Fruit fly (Drosophila melanogaster): ENCODE results near the gene NetA.

The NetA gene

dm6 chrX:14627080-14627796, 26.5 kb downstream of the NetA start (continued):
- TF ChIP-seq mirr (GFP tag; optimal IDR thresholded peaks at IDR 0.05), result no peak
- TF ChIP-seq CG16815 (GFP tag; optimal IDR thresholded peaks at IDR 0.05), result peak; percentile 82
- peak; percentile 84 for TF ChIP-seq ATbp (GFP tag; optimal IDR thresholded peaks at IDR 0.05)
- no peak; the same call in 1 of the 2 replicates for TF ChIP-seq Adf1 (GFP tag; IDR thresholded peaks at IDR 0.05)

DNA sequence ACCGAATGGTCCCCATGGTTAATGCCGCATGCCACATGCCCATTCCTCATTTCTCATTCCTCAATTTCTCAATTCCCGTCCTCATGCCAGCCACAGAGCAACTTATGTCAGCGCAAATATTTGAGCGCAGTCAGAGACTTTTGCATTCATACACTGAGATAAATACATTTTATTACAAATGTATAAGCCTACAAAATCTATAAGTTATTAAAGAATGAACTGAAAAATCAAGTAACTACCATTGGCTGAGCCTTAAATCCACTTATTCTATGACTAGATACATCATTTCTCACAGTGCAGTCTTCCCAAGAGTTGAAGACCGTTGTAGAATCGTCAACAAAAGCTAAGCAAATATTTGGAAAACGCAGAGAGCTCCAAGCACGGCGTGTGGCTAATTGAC, 31.5 kb downstream of the NetA start:
- TF ChIP-seq CG4730 (GFP tag; IDR thresholded peaks at IDR 0.05) (0 out of 2 replicates have a peak, but pooled peaks have one; percentile 13), luna (GFP tag; optimal IDR thresholded peaks at IDR 0.05) (no peak), gsb-n (tag; optimal IDR thresholded peaks at IDR 0.05) (peak; percentile 40), Six4 (GFP tag; optimal IDR thresholded peaks at IDR 0.05) (peak; percentile 36), CG1603 (tag; optimal IDR thresholded peaks at IDR 0.05) (peak; percentile 64), tio (GFP tag; optimal IDR thresholded peaks at IDR 0.05) (peak; percentile 11), ara (GFP tag; IDR thresholded peaks at IDR 0.05) (0 out of 2 replicates have a peak, but pooled peaks have one; percentile 14), toy (GFP tag; IDR thresholded peaks at IDR 0.05) (no peak), eve (GFP tag; optimal IDR thresholded peaks at IDR 0.05) (peak in 1 of 2 experiments; percentile 67), CG18262 (tag; optimal IDR thresholded peaks at IDR 0.05) (peak; percentile 68), CG8388 (GFP tag; optimal IDR thresholded peaks at IDR 0.05) (peak; percentile 63), Blimp-1 (GFP tag; optimal IDR thresholded peaks at IDR 0.05) (peak; percentile 65), CG2875 (GFP tag; optimal IDR thresholded peaks at IDR 0.05) (peak; percentile 55), tx (GFP tag; optimal IDR thresholded peaks at IDR 0.05) (no peak), nmo (GFP tag; optimal IDR thresholded peaks at IDR 0.05) (peak; percentile 59), Sox102F (GFP tag; optimal IDR thresholded peaks at IDR 0.05) (peak; percentile 66), dpn (GFP tag; optimal IDR thresholded peaks at IDR 0.05) (peak in 1 of 2 experiments; percentile 36), Oaz (GFP tag; IDR thresholded peaks at IDR 0.05) (no peak), Xrp1 (GFP tag; IDR thresholded peaks at IDR 0.05) (peak; percentile 50; the same call in 1 of the 2 replicates), NC2β (GFP tag; optimal IDR thresholded peaks at IDR 0.05) (peak; percentile 6), dysf (GFP tag; IDR thresholded peaks at IDR 0.05) (peak; percentile 50; the same call in 1 of the 3 replicates), gem (tag; optimal IDR thresholded peaks at IDR 0.05) (peak; percentile 71), NfI (GFP tag; optimal IDR thresholded peaks at IDR 0.05) (peak; percentile 35), BtbVII (GFP tag; optimal IDR thresholded peaks at IDR 0.05) (no peak), CG12104 (GFP tag; optimal IDR thresholded peaks at IDR 0.05) (peak; percentile 13), lbe (GFP tag; optimal IDR thresholded peaks at IDR 0.05) (no peak), D (optimal IDR thresholded peaks at IDR 0.05) (no peak), D (GFP tag; optimal IDR thresholded peaks at IDR 0.05) (peak; percentile 42), ssp (GFP tag; IDR thresholded peaks at IDR 0.05) (0 out of 2 replicates have a peak, but pooled peaks have one; percentile 9), CG8290 (GFP tag; optimal IDR thresholded peaks at IDR 0.05) (no peak), CG8290 (tag; optimal IDR thresholded peaks at IDR 0.05) (peak in 1 of 2 experiments; percentile 7), Nf-YA (GFP tag; IDR thresholded peaks at IDR 0.05) (no peak), Atf6 (GFP tag; IDR thresholded peaks at IDR 0.05) (no peak), psq (GFP tag; optimal IDR thresholded peaks at IDR 0.05) (no peak), tup (GFP tag; optimal IDR thresholded peaks at IDR 0.05) (no peak), CG13894 (tag; optimal IDR thresholded peaks at IDR 0.05) (no peak), CG10543 (GFP tag; optimal IDR thresholded peaks at IDR 0.05) (no peak), gcm (GFP tag; optimal IDR thresholded peaks at IDR 0.05) (peak; percentile 30), CG14014 (GFP tag; IDR thresholded peaks at IDR 0.05) (no peak), CG7963 (GFP tag; IDR thresholded peaks at IDR 0.05; ENCODE audit: partially characterized antibody) (no peak), Fer3 (tag; optimal IDR thresholded peaks at IDR 0.05) (peak; percentile 30), CoRest (tag; optimal IDR thresholded peaks at IDR 0.05) (peak; percentile 42), CG10209 (GFP tag; optimal IDR thresholded peaks at IDR 0.05) (peak; percentile 13), CG15601 (tag; optimal IDR thresholded peaks at IDR 0.05) (peak; percentile 56)
